Fruit fly (Drosophila melanogaster) whole organism, pupa: ENCODE results near the gene Pex7.
A peak's percentile ranks its signal among the peaks of the same experiment; 100 is the strongest.

Experiments
- CG10348 ChIP-seq: fragments of 200-800 bp; sonication (Bioruptor generic); IDR thresholded peaks from 2 replicates; pipeline ENCODE4 v1.3.6; 2022; ENCODE audit warnings: missing biosample characterization, missing genetic modification characterization
- CG12605 ChIP-seq: fragments of 200-800 bp; sonication (Bioruptor generic); IDR thresholded peaks from 2 replicates; pipeline ENCODE4 v1.3.6; 2022; ENCODE audit warnings: missing biosample characterization, missing genetic modification characterization
- CG14655 ChIP-seq: fragments of 200-800 bp; sonication (Bioruptor generic); optimal IDR thresholded peaks from 3 replicates; lab custom pipeline; 2017; ENCODE audit warnings: mild to moderate bottlenecking, missing biosample characterization, missing genetic modification reagents, missing genetic modification characterization
- CG34367 ChIP-seq: fragments of 200-800 bp; sonication (Bioruptor generic); optimal IDR thresholded peaks from 2 replicates; lab custom pipeline; 2018; ENCODE audit warnings: missing biosample characterization, mild to moderate bottlenecking, missing genetic modification characterization
- CG8159 ChIP-seq: fragments of 200-800 bp; sonication (Bioruptor generic); optimal IDR thresholded peaks from 3 replicates; lab custom pipeline; 2018; ENCODE audit warnings: missing biosample characterization, mild to moderate bottlenecking, missing genetic modification characterization, moderate library complexity
- CG8301 ChIP-seq: fragments of 200-800 bp; sonication (Bioruptor generic); optimal IDR thresholded peaks from 2 replicates; lab custom pipeline; 2018; ENCODE audit warnings: missing biosample characterization, mild to moderate bottlenecking, missing genetic modification characterization
- D1 ChIP-seq: fragments of 200-800 bp; sonication (Bioruptor generic); optimal IDR thresholded peaks from 2 replicates; lab custom pipeline; 2018; ENCODE audit warnings: missing biosample characterization, mild to moderate bottlenecking, missing genetic modification characterization, moderate library complexity
- EcR ChIP-seq: fragments of 200-800 bp; sonication (Bioruptor generic); optimal IDR thresholded peaks from 3 replicates; lab custom pipeline; 2019; ENCODE audit warnings: missing biosample characterization, missing genetic modification characterization, mild to moderate bottlenecking, moderate library complexity, missing genetic modification reagents
- Ets98B ChIP-seq: fragments of 200-800 bp; sonication (Bioruptor generic); IDR thresholded peaks from 2 replicates; pipeline ENCODE4 v1.3.6; 2022; ENCODE audit warnings: missing biosample characterization, missing genetic modification characterization
- Pif1B ChIP-seq: fragments of 200-800 bp; sonication (Bioruptor generic); optimal IDR thresholded peaks from 3 replicates; lab custom pipeline; 2016; ENCODE audit warnings: missing biosample characterization, missing genetic modification characterization
- Snoo ChIP-seq: fragments of 200-800 bp; sonication (Bioruptor generic); optimal IDR thresholded peaks from 3 replicates; lab custom pipeline; 2017; ENCODE audit warnings: missing biosample characterization, mild to moderate bottlenecking, missing genetic modification characterization, inconsistent platforms
- rn ChIP-seq: fragments of 200-800 bp; sonication (Bioruptor generic); IDR thresholded peaks from 2 replicates; pipeline ENCODE4 v1.3.6; 2022; ENCODE audit warnings: missing biosample characterization, missing genetic modification characterization

DNA sequence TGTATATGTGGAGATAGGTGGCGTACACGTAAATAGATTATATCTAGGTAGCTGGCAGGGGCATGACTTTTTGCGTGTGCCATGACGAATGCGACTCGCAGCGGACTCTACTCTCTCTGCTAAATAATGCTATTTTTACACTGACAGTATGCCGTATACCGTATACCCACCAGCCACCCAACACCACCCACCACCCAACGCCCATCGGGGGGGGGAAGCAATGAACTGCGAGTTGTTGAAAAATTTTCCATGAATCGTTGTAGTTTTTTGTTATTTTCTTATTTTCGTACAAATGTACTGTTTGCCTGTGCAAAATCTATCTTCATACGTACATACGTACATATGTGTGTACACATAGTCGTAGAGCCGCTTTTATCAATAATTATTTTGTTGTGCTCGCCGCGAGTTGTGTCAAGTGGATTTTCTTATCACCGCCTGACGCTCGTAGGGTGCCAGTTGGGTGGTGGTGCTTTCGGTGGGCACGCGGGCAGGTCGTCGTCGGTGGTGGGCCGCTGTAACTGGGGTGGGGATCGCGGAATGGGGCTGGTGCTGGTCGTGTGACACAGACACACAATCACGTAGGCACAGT, 53.2 kb downstream of the Pex7 start:
- TF ChIP-seq EcR (GFP tag; lab: Kevin White, UChicago): peak; percentile 37
- TF ChIP-seq CG12605 (GFP tag; lab: Robert Waterston, UW): no peak
- no peak for TF ChIP-seq CG8301 (tag; lab: Kevin White, UChicago)
- no peak for TF ChIP-seq CG14655 (GFP tag; lab: Kevin White, UChicago)
- no peak for TF ChIP-seq Pif1B (GFP tag; lab: Kevin White, UChicago)
- no peak for TF ChIP-seq D1 (tag; lab: Kevin White, UChicago)
- TF ChIP-seq Snoo (tag; lab: Kevin White, UChicago): no peak
- no peak for TF ChIP-seq CG10348
- TF ChIP-seq Ets98B (GFP tag; lab: Robert Waterston, UW): no peak
- TF ChIP-seq CG34367 (tag; lab: Kevin White, UChicago): no peak
- TF ChIP-seq CG8159 (tag; lab: Kevin White, UChicago): no peak
- no peak for TF ChIP-seq rn (GFP tag; lab: Robert Waterston, UW)
